Fruit fly (Drosophila melanogaster) whole organism, embryonic: Measurements from ENCODE around the gene Nepl9.

Source experiments
- Antp ChIP-seq: fragments of 200-800 bp; sonication (Bioruptor generic); optimal IDR thresholded peaks from 3 replicates; lab custom pipeline; 2016; ENCODE audit warnings: missing biosample characterization, missing genetic modification characterization
- Atf-2 ChIP-seq: fragments of 200-800 bp; sonication (Bioruptor generic); optimal IDR thresholded peaks from 2 replicates; lab custom pipeline; 2016; ENCODE audit warnings: missing biosample characterization, missing genetic modification characterization
- Awh ChIP-seq: fragments of 200-800 bp; sonication (Bioruptor generic); IDR thresholded peaks from 2 replicates; pipeline ENCODE4, ENCODE4 v1.3.6; 2022; ENCODE audit warnings: missing biosample characterization, missing genetic modification characterization
- Bteb2 ChIP-seq: fragments of 200-800 bp; sonication (Bioruptor generic); optimal IDR thresholded peaks from 2 replicates; lab custom pipeline; 2016; ENCODE audit warnings: missing biosample characterization, missing genetic modification characterization
- CG10366 ChIP-seq: fragments of 200-800 bp; sonication (Bioruptor generic); IDR thresholded peaks from 2 replicates; pipeline ENCODE4 v1.3.6; 2022; ENCODE audit warnings: missing biosample characterization, missing genetic modification characterization
- CG11695 ChIP-seq: fragments of 200-800 bp; sonication (Bioruptor generic); IDR thresholded peaks from 3 replicates; pipeline ENCODE4 v1.3.6; 2022; ENCODE audit warnings: missing biosample characterization, missing genetic modification characterization
- CG12071 ChIP-seq: fragments of 200-800 bp; sonication (Bioruptor generic); optimal IDR thresholded peaks from 3 replicates; lab custom pipeline; 2018; ENCODE audit warnings: missing biosample characterization, mild to moderate bottlenecking, missing genetic modification characterization
- CG12104 ChIP-seq: fragments of 200-800 bp; sonication (Bioruptor generic); optimal IDR thresholded peaks from 3 replicates; lab custom pipeline; 2016; ENCODE audit warnings: missing biosample characterization, missing genetic modification characterization
- CG14710 ChIP-seq: fragments of 200-800 bp; sonication (Bioruptor generic); optimal IDR thresholded peaks from 3 replicates; lab custom pipeline; 2019; ENCODE audit warnings: missing biosample characterization, mild to moderate bottlenecking, missing genetic modification characterization, moderate library complexity
- CG15073 ChIP-seq: fragments of 200-800 bp; sonication (Bioruptor generic); optimal IDR thresholded peaks from 2 replicates; lab custom pipeline; 2016; ENCODE audit warnings: missing biosample characterization, missing genetic modification characterization
- CG2875 ChIP-seq: fragments of 200-800 bp; sonication (Bioruptor generic); optimal IDR thresholded peaks from 2 replicates; lab custom pipeline; 2017; ENCODE audit warnings: missing biosample characterization, mild to moderate bottlenecking, missing genetic modification characterization, missing genetic modification reagents
- CG3065 ChIP-seq: fragments of 200-800 bp; sonication (Bioruptor generic); optimal IDR thresholded peaks from 2 replicates; lab custom pipeline; 2016; ENCODE audit warnings: missing biosample characterization, missing genetic modification characterization
- CG31388 ChIP-seq: fragments of 200-800 bp; sonication (Bioruptor generic); optimal IDR thresholded peaks from 2 replicates; lab custom pipeline; 2016; ENCODE audit warnings: missing biosample characterization, missing genetic modification characterization
- CG42726 ChIP-seq: fragments of 200-800 bp; sonication (Bioruptor generic); IDR thresholded peaks from 2 replicates; pipeline ENCODE4 v1.3.6; 2022; ENCODE audit warnings: missing biosample characterization, missing genetic modification characterization; ENCODE audit not compliant: partially characterized antibody
- CG4360 ChIP-seq: fragments of 200-800 bp; sonication (Bioruptor generic); IDR thresholded peaks from 2 replicates; pipeline ENCODE4 v1.3.6; 2022; ENCODE audit warnings: missing biosample characterization, missing genetic modification characterization
- CG4424 ChIP-seq: fragments of 200-800 bp; sonication (Bioruptor generic); optimal IDR thresholded peaks from 3 replicates; lab custom pipeline; 2016; ENCODE audit warnings: missing biosample characterization, missing genetic modification characterization
- CG4820 ChIP-seq: fragments of 200-800 bp; sonication (Bioruptor generic); optimal IDR thresholded peaks from 3 replicates; lab custom pipeline; 2016; ENCODE audit warnings: missing biosample characterization, missing genetic modification characterization
- CG6175 ChIP-seq: fragments of 200-800 bp; sonication (Bioruptor generic); IDR thresholded peaks from 3 replicates; pipeline ENCODE4 v1.3.6; 2022; ENCODE audit warnings: missing biosample characterization, missing genetic modification characterization
- CG6791 ChIP-seq: fragments of 200-800 bp; sonication (Bioruptor generic); IDR thresholded peaks from 3 replicates; pipeline ENCODE4 v1.3.6; 2022; ENCODE audit warnings: missing biosample characterization, missing genetic modification characterization; ENCODE audit not compliant: partially characterized antibody
- CG8290 ChIP-seq, 3 experiments: fragments of 200-800 bp; sonication (Bioruptor generic); optimal IDR thresholded peaks; 2 replicates each; lab custom pipeline; 2016 to 2019; ENCODE audit warnings: missing biosample characterization in 3 of 3, missing genetic modification characterization in 3 of 3, mild to moderate bottlenecking in 2 of 3, moderate library complexity in 1 of 3
- CTCF ChIP-seq: fragments of 200-800 bp; sonication (Bioruptor generic); optimal IDR thresholded peaks from 2 replicates; lab custom pipeline; 2017; ENCODE audit warnings: missing biosample characterization, mild to moderate bottlenecking, missing genetic modification characterization, moderate library complexity
- Camta ChIP-seq: fragments of 200-800 bp; sonication (Bioruptor generic); optimal IDR thresholded peaks from 2 replicates; lab custom pipeline; 2016; ENCODE audit warnings: missing biosample characterization, missing genetic modification characterization
- D19A ChIP-seq: fragments of 200-800 bp; optimal IDR thresholded peaks from 3 replicates; lab custom pipeline; 2019; ENCODE audit warnings: missing biosample characterization, mild to moderate bottlenecking, missing genetic modification characterization, moderate library complexity
- Dbx ChIP-seq: fragments of 200-800 bp; sonication (Bioruptor generic); IDR thresholded peaks from 3 replicates; pipeline ENCODE4 v1.3.6; 2022; ENCODE audit warnings: missing biosample characterization, missing genetic modification characterization
- Dip3 ChIP-seq: fragments of 200-800 bp; sonication (Bioruptor generic); optimal IDR thresholded peaks from 3 replicates; lab custom pipeline; 2016; ENCODE audit warnings: missing biosample characterization, missing genetic modification characterization
- Doc3 ChIP-seq: fragments of 200-800 bp; sonication (Bioruptor generic); IDR thresholded peaks from 3 replicates; pipeline ENCODE4 v1.3.6; 2022; ENCODE audit warnings: missing biosample characterization, missing genetic modification characterization; ENCODE audit not compliant: partially characterized antibody
- HLH54F ChIP-seq: fragments of 200-800 bp; sonication (Bioruptor generic); optimal IDR thresholded peaks from 3 replicates; lab custom pipeline; 2016; ENCODE audit warnings: missing biosample characterization, missing genetic modification characterization
- Oaz ChIP-seq: fragments of 200-800 bp; sonication (Bioruptor generic); IDR thresholded peaks from 2 replicates; pipeline ENCODE4 v1.3.6; 2022; ENCODE audit warnings: missing biosample characterization, missing genetic modification characterization
- Optix ChIP-seq: fragments of 200-800 bp; sonication (Bioruptor generic); IDR thresholded peaks from 3 replicates; pipeline ENCODE4 v1.3.6; 2022; ENCODE audit warnings: missing biosample characterization, missing genetic modification characterization
- Sin3A ChIP-seq: fragments of >200 bp; optimal IDR thresholded peaks from 2 replicates; lab custom pipeline; 2018
- TFAM ChIP-seq: fragments of 200-800 bp; sonication (Bioruptor generic); optimal IDR thresholded peaks from 2 replicates; lab custom pipeline; 2017; ENCODE audit warnings: missing biosample characterization, missing genetic modification characterization, inconsistent platforms
- Xrp1 ChIP-seq: fragments of 200-800 bp; sonication (Bioruptor generic); IDR thresholded peaks from 2 replicates; pipeline ENCODE4 v1.3.6; 2022; ENCODE audit warnings: missing biosample characterization, missing genetic modification characterization
- abd-A ChIP-seq: fragments of 200-800 bp; sonication (Bioruptor generic); optimal IDR thresholded peaks from 3 replicates; lab custom pipeline; 2019; ENCODE audit warnings: missing biosample characterization, mild to moderate bottlenecking, missing genetic modification characterization, moderate library complexity
- ac ChIP-seq: fragments of 200-800 bp; sonication (Bioruptor generic); optimal IDR thresholded peaks from 3 replicates; lab custom pipeline; 2017; ENCODE audit warnings: missing biosample characterization, mild to moderate bottlenecking, missing genetic modification characterization
- al ChIP-seq: fragments of 200-800 bp; sonication (Bioruptor generic); IDR thresholded peaks from 2 replicates; pipeline ENCODE4 v1.3.6; 2022; ENCODE audit warnings: missing biosample characterization, missing genetic modification characterization
- bab2 ChIP-seq: fragments of 200-800 bp; sonication (Bioruptor generic); optimal IDR thresholded peaks from 2 replicates; lab custom pipeline; 2016; ENCODE audit warnings: missing biosample characterization, missing genetic modification characterization
- bigmax ChIP-seq: fragments of 200-800 bp; sonication (Bioruptor generic); optimal IDR thresholded peaks from 2 replicates; lab custom pipeline; 2018; ENCODE audit warnings: missing biosample characterization, mild to moderate bottlenecking, missing genetic modification characterization
- cwo ChIP-seq: fragments of 200-800 bp; sonication (Bioruptor generic); optimal IDR thresholded peaks from 3 replicates; lab custom pipeline; 2017; ENCODE audit warnings: missing biosample characterization, missing genetic modification characterization, mild to moderate bottlenecking, moderate library complexity, missing genetic modification reagents
- danr ChIP-seq: fragments of 200-800 bp; sonication (Bioruptor generic); IDR thresholded peaks from 2 replicates; pipeline ENCODE4 v1.3.6; 2022; ENCODE audit warnings: missing biosample characterization, missing genetic modification characterization
- dimm ChIP-seq: fragments of 200-800 bp; sonication (Bioruptor generic); IDR thresholded peaks from 2 replicates; pipeline ENCODE4 v1.3.6; 2022; ENCODE audit warnings: missing biosample characterization, missing genetic modification characterization
- dmrt99B ChIP-seq: fragments of 200-800 bp; sonication (Bioruptor generic); optimal IDR thresholded peaks from 2 replicates; lab custom pipeline; 2018; ENCODE audit warnings: missing biosample characterization, mild to moderate bottlenecking, missing genetic modification characterization, moderate library complexity
- gfzf ChIP-seq: fragments of 200-800 bp; sonication (Bioruptor generic); optimal IDR thresholded peaks from 2 replicates; lab custom pipeline; 2016; ENCODE audit warnings: missing biosample characterization, mild to moderate bottlenecking, missing genetic modification characterization, moderate library complexity
- her ChIP-seq: fragments of 200-800 bp; sonication (Bioruptor generic); optimal IDR thresholded peaks from 2 replicates; lab custom pipeline; 2016; ENCODE audit warnings: missing biosample characterization, missing genetic modification characterization
- mirr ChIP-seq: fragments of 200-800 bp; sonication (Bioruptor generic); optimal IDR thresholded peaks from 3 replicates; lab custom pipeline; 2018; ENCODE audit warnings: missing biosample characterization, mild to moderate bottlenecking, missing genetic modification characterization
- pros ChIP-seq: fragments of 200-800 bp; sonication (Bioruptor generic); optimal IDR thresholded peaks from 3 replicates; lab custom pipeline; 2019; ENCODE audit warnings: missing biosample characterization, mild to moderate bottlenecking, missing genetic modification characterization, moderate library complexity
- pzg ChIP-seq: fragments of 200-800 bp; sonication (Bioruptor generic); optimal IDR thresholded peaks from 3 replicates; lab custom pipeline; 2018; ENCODE audit warnings: missing biosample characterization, mild to moderate bottlenecking, missing genetic modification characterization, moderate library complexity
- sd ChIP-seq: fragments of 200-800 bp; sonication (Bioruptor generic); optimal IDR thresholded peaks from 3 replicates; lab custom pipeline; 2018; ENCODE audit warnings: missing biosample characterization, mild to moderate bottlenecking, missing genetic modification characterization, moderate library complexity
- shn ChIP-seq: fragments of 200-800 bp; sonication (Bioruptor generic); optimal IDR thresholded peaks from 3 replicates; lab custom pipeline; 2016; ENCODE audit warnings: missing biosample characterization, missing genetic modification characterization
- slp2 ChIP-seq: fragments of 200-800 bp; sonication (Bioruptor generic); optimal IDR thresholded peaks from 2 replicates; lab custom pipeline; 2016; ENCODE audit warnings: missing biosample characterization, missing genetic modification characterization
- sr ChIP-seq: fragments of 200-800 bp; sonication (Bioruptor generic); IDR thresholded peaks from 3 replicates; pipeline ENCODE4 v1.3.6; 2022; ENCODE audit warnings: missing biosample characterization, missing genetic modification characterization
- trh ChIP-seq: fragments of 200-800 bp; sonication (Bioruptor generic); optimal IDR thresholded peaks from 2 replicates; lab custom pipeline; 2016; ENCODE audit warnings: missing biosample characterization, missing genetic modification characterization
- ttk ChIP-seq: fragments of 200-800 bp; sonication (Bioruptor generic); IDR thresholded peaks from 2 replicates; pipeline ENCODE4 v2.1.2; 2022; ENCODE audit warnings: missing biosample characterization, missing genetic modification characterization
- zen ChIP-seq: fragments of 200-800 bp; sonication (Bioruptor generic); optimal IDR thresholded peaks from 3 replicates; lab custom pipeline; 2018; ENCODE audit warnings: missing biosample characterization, mild to moderate bottlenecking, missing genetic modification characterization, moderate library complexity

Nepl9 gene

dm6 chr2L:16886459-16886858, 49.4 kb upstream of the Nepl9 start (continued):
- TF ChIP-seq Awh (GFP tag; lab: Robert Waterston, UW) (no peak), ac (GFP tag; lab: Kevin White, UChicago) (no peak), CG42726 (GFP tag; lab: Robert Waterston, UW) (no peak), mirr (GFP tag; lab: Kevin White, UChicago) (peak; percentile 18), her (GFP tag; lab: Kevin White, UChicago) (no peak), pros (GFP tag; lab: Kevin White, UChicago) (no peak), CG15073 (GFP tag; lab: Kevin White, UChicago) (no peak), D19A (tag; lab: Kevin White, UChicago) (no peak), CG4360 (GFP tag; lab: Robert Waterston, UW) (no peak), bab2 (GFP tag; lab: Kevin White, UChicago) (no peak), CG14710 (tag; lab: Kevin White, UChicago) (no peak), CG4820 (no peak), pzg (no peak), CG12071 (GFP tag; lab: Kevin White, UChicago) (no peak), Dip3 (no peak), CTCF (GFP tag; lab: Kevin White, UChicago) (no peak), Antp (GFP tag; lab: Kevin White, UChicago) (no peak), cwo (GFP tag; lab: Kevin White, UChicago) (no peak), CG31388 (GFP tag; lab: Kevin White, UChicago) (no peak), ttk (GFP tag; lab: Robert Waterston, UW) (no peak), Doc3 (no peak), Sin3A (lab: Kevin White, UChicago) (no peak), trh (GFP tag; lab: Kevin White, UChicago) (no peak), sd (tag; lab: Kevin White, UChicago) (peak; percentile 89), CG8290 (GFP tag; optimal IDR thresholded peaks at IDR 0.05; lab: Kevin White, UChicago) (no peak), CG8290 (tag; optimal IDR thresholded peaks at IDR 0.05; lab: Kevin White, UChicago) (peak in 1 of 2 experiments; percentile 45), Xrp1 (GFP tag; lab: Robert Waterston, UW) (no peak), slp2 (GFP tag; lab: Kevin White, UChicago) (no peak), CG6175 (GFP tag; lab: Robert Waterston, UW) (no peak), sr (GFP tag; lab: Robert Waterston, UW) (no peak), Bteb2 (no peak), Camta (no peak), CG3065 (GFP tag; lab: Kevin White, UChicago) (no peak), Optix (GFP tag; lab: Robert Waterston, UW) (no peak), CG12104 (GFP tag; lab: Kevin White, UChicago) (no peak), al (GFP tag; lab: Robert Waterston, UW) (no peak), gfzf (GFP tag; lab: Kevin White, UChicago) (no peak), Oaz (GFP tag; lab: Robert Waterston, UW) (no peak), CG11695 (GFP tag; lab: Robert Waterston, UW) (no peak), CG2875 (GFP tag; lab: Kevin White, UChicago) (no peak), dimm (GFP tag; lab: Robert Waterston, UW) (no peak), bigmax (no peak), CG6791 (no peak), zen (tag; lab: Kevin White, UChicago) (no peak), abd-A (tag; lab: Kevin White, UChicago) (peak; percentile 21), HLH54F (GFP tag; lab: Kevin White, UChicago) (no peak), Atf-2 (GFP tag; lab: Kevin White, UChicago) (no peak), TFAM (GFP tag; lab: Kevin White, UChicago) (no peak), Dbx (GFP tag; lab: Robert Waterston, UW) (0 out of 3 replicates have a peak, but pooled peaks have one; percentile 28), dmrt99B (tag; lab: Kevin White, UChicago) (no peak), CG4424 (GFP tag; lab: Kevin White, UChicago) (no peak), danr (GFP tag; lab: Robert Waterston, UW) (no peak), CG10366 (GFP tag; lab: Robert Waterston, UW) (no peak), shn (no peak)
